Worm (Caenorhabditis elegans): ENCODE results near the gene C39B5.2.
"Not testable (repeated sequence)": the region's sequence is repeated elsewhere in the genome, so short reads cannot be mapped to it uniquely, and the experiment has no call there.

Gene C39B5.2

DNA sequence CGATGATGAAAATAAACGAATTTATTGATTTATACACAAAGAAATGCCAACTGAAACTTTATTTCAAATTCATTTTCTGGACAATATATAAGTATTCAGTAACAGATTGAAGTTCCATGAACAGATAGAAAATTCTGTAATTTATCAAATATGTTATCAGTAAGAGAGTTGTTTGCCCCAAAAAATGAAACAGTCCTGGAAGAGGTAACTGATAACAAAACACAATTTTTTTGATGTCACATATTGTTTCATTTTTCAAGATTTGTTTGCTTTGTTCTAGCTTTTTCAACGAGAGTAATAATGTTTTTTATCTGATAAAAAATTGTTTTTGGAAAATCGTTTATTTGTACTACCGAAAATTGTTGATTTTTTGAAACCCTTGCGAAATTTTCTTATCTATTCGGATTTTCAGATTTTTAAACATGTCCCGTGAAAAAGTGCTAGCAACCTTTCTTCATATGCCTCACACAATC is 18.4 kb downstream of the C39B5.2 start, which contains the start of gene fbxa-73:
Gene fbxa-73, plus strand, starts transcription at position 423 of the 473 bp plus-strand sequence.
- TF ChIP-seq nfya-1 (tag; optimal IDR thresholded peaks at IDR 0.05; ENCODE audit: insufficient read depth) (no peak), pqm-1 (tag; optimal IDR thresholded peaks at IDR 0.05) (peak; percentile 35), zag-1 (tag; optimal IDR thresholded peaks at IDR 0.05) (no peak), elt-2 (tag; optimal IDR thresholded peaks at IDR 0.05) (peak; percentile 69)

DNA sequence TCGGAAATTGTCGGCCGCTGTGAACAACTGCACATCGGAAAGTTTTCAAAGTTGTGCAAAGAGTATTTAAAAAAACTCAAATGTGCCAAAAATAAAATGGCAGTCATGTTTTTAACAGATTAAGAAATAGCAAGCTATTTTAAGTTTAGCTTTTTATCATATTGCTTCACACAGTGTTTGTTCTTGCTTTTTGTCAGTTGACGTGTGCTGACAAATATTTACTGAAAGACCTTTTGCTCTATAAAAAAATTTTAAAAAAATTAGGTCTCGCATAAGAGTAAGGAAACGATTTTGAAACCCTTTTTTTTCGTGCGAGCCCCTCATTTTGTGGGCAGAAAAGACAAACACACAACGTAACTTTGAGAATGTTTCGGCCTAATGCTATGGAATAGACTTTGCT is 20.8 kb downstream of the C39B5.2 start, which contains the start of gene fbxa-71:
Gene fbxa-71, plus strand, starts transcription at position 301 of the 400 bp plus-strand sequence.
- no peak for TF ChIP-seq elt-2 (tag; optimal IDR thresholded peaks at IDR 0.05)
- TF ChIP-seq nhr-28 (tag; optimal IDR thresholded peaks at IDR 0.05), result no peak
- TF ChIP-seq snpc-4 (tag; optimal IDR thresholded peaks at IDR 0.05), result no peak
- no peak for TF ChIP-seq unc-39 (tag; optimal IDR thresholded peaks at IDR 0.05)

ce11 chrIII:2258863-2259262 is 24.2 kb downstream of the C39B5.2 start, which contains the start of gene fbxa-43:
Gene fbxa-43, minus strand, starts transcription at chrIII:2258963.
- no peak for TF ChIP-seq egl-5 (tag; optimal IDR thresholded peaks at IDR 0.05)

DNA sequence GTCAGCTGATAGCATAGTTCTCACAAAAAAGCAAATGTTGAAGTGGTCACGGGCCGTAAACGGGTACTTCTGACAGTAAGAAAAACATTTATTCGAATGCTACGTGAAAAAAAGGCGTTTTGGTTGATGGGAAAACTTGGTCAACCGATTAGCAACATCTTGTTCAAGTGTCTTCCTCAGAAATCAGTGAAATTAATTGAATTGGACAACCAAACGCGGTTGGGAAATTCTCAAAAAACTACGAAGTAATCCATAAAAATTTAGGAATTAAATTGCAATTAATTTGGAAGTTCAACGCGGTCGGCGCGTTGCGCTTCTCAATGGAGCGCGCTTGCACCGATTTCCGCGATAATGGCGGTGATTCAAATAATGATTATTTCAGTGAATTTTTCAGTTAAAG is 24.6 kb downstream of the C39B5.2 start:
- TF ChIP-seq tbx-2 (tag; optimal IDR thresholded peaks at IDR 0.05), result no peak
- no peak for TF ChIP-seq ztf-11 (tag; optimal IDR thresholded peaks at IDR 0.05)
- no peak for TF ChIP-seq lin-39 (tag; optimal IDR thresholded peaks at IDR 0.05)
- no peak for TF ChIP-seq pqm-1 (tag; optimal IDR thresholded peaks at IDR 0.05)
- TF ChIP-seq nhr-67 (tag; optimal IDR thresholded peaks at IDR 0.05), result no peak
- TF ChIP-seq elt-2 (tag; optimal IDR thresholded peaks at IDR 0.05), result no peak
- no peak for TF ChIP-seq egl-5 (tag; optimal IDR thresholded peaks at IDR 0.05)
- no peak for TF ChIP-seq fos-1 (tag; optimal IDR thresholded peaks at IDR 0.05)

DNA sequence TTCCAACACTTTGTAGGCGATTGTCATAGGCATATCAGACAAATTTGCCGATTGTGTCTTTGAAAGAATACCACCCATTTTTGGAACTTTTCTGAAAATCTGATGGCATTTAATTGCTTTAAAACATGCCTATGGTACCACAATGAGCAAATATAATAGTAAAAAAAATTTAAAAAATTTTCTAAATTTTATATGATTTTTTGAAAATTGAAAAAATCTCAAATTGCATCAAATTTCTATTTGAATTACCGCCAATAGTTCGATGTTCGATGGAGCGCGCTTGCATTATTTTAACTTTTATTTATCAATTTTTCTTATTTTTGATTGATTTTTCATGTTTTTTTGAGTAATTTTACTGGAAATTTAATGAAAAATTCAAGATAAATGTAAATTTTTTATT is 26.7 kb downstream of the C39B5.2 start, which contains the start of gene fbxa-42:
Gene fbxa-42, minus strand, starts transcription at position 101 of the 400 bp plus-strand sequence.
- TF ChIP-seq nhr-11, lsy-12, jun-1 (tag; optimal IDR thresholded peaks at IDR 0.05): not testable (repeated sequence)

DNA sequence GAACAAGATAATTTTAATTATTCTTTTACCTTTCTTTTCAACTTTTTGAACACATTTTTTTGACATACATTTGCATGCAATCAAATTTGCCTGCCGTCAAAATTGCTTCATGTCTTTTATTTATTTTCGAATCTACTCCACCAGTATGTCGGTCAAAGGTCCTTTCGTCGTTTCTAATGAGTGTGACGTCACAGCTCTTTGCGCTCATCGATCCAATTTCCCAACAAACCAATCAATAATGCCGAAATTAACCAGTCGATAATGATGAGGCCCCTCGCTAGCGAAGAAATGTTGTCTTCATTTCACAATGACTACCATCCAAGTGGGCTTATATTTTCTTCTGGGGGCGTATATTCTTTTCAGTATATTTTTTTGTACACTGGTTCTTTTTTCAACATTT is 28.3 kb downstream of the C39B5.2 start, which contains the start of gene Y54F10BM.6:
Gene Y54F10BM.6, plus strand, starts transcription at position 301 of the 400 bp plus-strand sequence.
- TF ChIP-seq lin-15B (tag; optimal IDR thresholded peaks at IDR 0.05) (no peak), elt-1 (tag; optimal IDR thresholded peaks at IDR 0.05) (no peak), mml-1 (tag; optimal IDR thresholded peaks at IDR 0.05) (no peak), lsy-12 (tag; optimal IDR thresholded peaks at IDR 0.05) (no peak), nhr-12 (tag; optimal IDR thresholded peaks at IDR 0.05) (no peak), nhr-237 (tag; optimal IDR thresholded peaks at IDR 0.05) (no peak), nhr-67 (tag; optimal IDR thresholded peaks at IDR 0.05) (no peak), nfya-1 (tag; optimal IDR thresholded peaks at IDR 0.05; ENCODE audit: insufficient read depth) (no peak), nhr-76 (tag; optimal IDR thresholded peaks at IDR 0.05) (no peak), ama-1 (optimal IDR thresholded peaks at IDR 0.05) (no peak), aly-2 (tag; optimal IDR thresholded peaks at IDR 0.05) (no peak), snpc-4 (tag; optimal IDR thresholded peaks at IDR 0.05) (no peak), jun-1 (tag; optimal IDR thresholded peaks at IDR 0.05) (no peak), ceh-82 (tag; optimal IDR thresholded peaks at IDR 0.05) (no peak)

DNA sequence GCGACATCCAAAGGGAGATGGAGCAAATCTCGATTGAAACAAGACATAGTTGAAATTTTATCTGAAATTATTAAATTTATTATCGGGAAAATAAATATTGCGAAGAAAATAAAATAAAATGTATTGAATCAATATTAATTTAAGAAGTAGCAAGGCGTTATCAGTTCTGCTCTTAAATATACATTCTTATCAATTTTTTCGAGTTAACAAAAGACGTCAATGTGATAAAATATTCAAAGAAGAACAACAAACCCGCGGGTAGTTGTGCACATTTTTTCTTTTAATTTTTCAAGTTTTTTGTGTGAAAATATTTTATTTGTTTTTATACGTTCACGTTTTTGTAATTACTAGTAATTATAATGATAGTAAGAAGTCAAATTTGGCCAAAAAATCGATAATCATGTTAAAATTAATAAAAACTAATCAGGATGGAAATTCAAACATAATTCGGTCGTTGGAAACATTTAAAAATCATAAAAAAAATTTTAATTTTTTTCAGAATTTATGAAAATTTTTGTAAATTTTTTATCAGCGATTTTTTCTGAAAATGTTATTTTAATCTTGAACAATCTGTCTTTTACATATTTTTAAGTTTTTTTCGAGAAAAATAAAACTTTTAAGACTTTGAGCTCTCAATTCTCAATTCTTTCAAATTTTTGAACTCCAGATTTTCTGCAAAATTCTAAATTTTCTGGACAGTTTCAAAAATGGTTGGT is 31.5 kb downstream of the C39B5.2 start, which contains the start of gene fbxa-9:
Gene fbxa-9, plus strand, starts transcription at position 666 of the 716 bp plus-strand sequence.
- TF ChIP-seq elt-2 (tag; optimal IDR thresholded peaks at IDR 0.05) (peak; percentile 81), fkh-2 (tag; optimal IDR thresholded peaks at IDR 0.05) (no peak), pqm-1 (tag; optimal IDR thresholded peaks at IDR 0.05) (peak; percentile 74)

ce11 chrIII:2272075-2272474 is 37.4 kb downstream of the C39B5.2 start, which contains the start of gene fbxa-48:
Gene fbxa-48, minus strand, starts transcription at chrIII:2272175.
- TF ChIP-seq elt-2 (tag; optimal IDR thresholded peaks at IDR 0.05) (peak; percentile 38), pqm-1 (tag; optimal IDR thresholded peaks at IDR 0.05) (peak; percentile 2), nhr-23 (tag; optimal IDR thresholded peaks at IDR 0.05) (no peak)

Data from whole organism, L3 larva.